Fruit fly (Drosophila melanogaster) whole organism, adult: ENCODE measurements around the gene Elp1.

Experiments used
- CG14711 ChIP-seq: fragments of 200-800 bp; sonication (Bioruptor generic); optimal IDR thresholded peaks from 2 replicates; lab custom pipeline; 2018; ENCODE audit warnings: missing biosample characterization, mild to moderate bottlenecking, missing genetic modification characterization, moderate library complexity
- CG5204 ChIP-seq: fragments of 200-800 bp; sonication (Bioruptor generic); optimal IDR thresholded peaks from 2 replicates; lab custom pipeline; 2016; ENCODE audit warnings: missing biosample characterization, missing genetic modification characterization
- Clk ChIP-seq: fragments of 200-800 bp; sonication (Bioruptor generic); optimal IDR thresholded peaks from 2 replicates; lab custom pipeline; 2017; ENCODE audit warnings: missing biosample characterization, missing genetic modification characterization
- Hr96 ChIP-seq: fragments of 200-800 bp; sonication (Bioruptor generic); optimal IDR thresholded peaks from 2 replicates; lab custom pipeline; 2016; ENCODE audit warnings: missing biosample characterization, missing genetic modification characterization
- cic ChIP-seq: fragments of 200-800 bp; sonication (Bioruptor generic); optimal IDR thresholded peaks from 2 replicates; lab custom pipeline; 2017; ENCODE audit warnings: missing biosample characterization, mild to moderate bottlenecking, missing genetic modification characterization, moderate library complexity
- ovo ChIP-seq: fragments of 200-800 bp; sonication (Bioruptor generic); optimal IDR thresholded peaks from 2 replicates; lab custom pipeline; 2016; ENCODE audit warnings: missing biosample characterization, missing genetic modification characterization

- TF ChIP-seq ovo (no peak), Clk (GFP tag; lab: Kevin White, UChicago) (no peak), CG5204 (no peak), CG14711 (tag; lab: Kevin White, UChicago) (no peak), cic (GFP tag; lab: Kevin White, UChicago) (no peak), Hr96 (GFP tag; lab: Kevin White, UChicago) (no peak)
Observed at dm6 chr3R:11637586-11637985, 13.2 kb upstream of the Elp1 start.
